Worm (Caenorhabditis elegans) whole organism, L4 larva: ENCODE measurements around the gene Y47D7A.12.

Source experiments
- egl-27 ChIP-seq: sonication (generic microtip); optimal IDR thresholded peaks from 3 replicates; lab custom pipeline; 2017; ENCODE audit warnings: missing biosample characterization, missing genetic modification reagents, missing genetic modification characterization
- nhr-102 ChIP-seq: sonication (generic microtip); optimal IDR thresholded peaks from 2 replicates; lab custom pipeline; 2016; ENCODE audit warnings: mild to moderate bottlenecking, missing genetic modification characterization, moderate library complexity, missing compliant biosample characterization
- nhr-6 ChIP-seq: fragments of 150-350 bp; optimal IDR thresholded peaks from 2 replicates; lab custom pipeline; 2014; ENCODE audit warnings: missing biosample characterization, missing genetic modification characterization
- nhr-77 ChIP-seq: fragments of 150-350 bp; optimal IDR thresholded peaks from 2 replicates; lab custom pipeline; 2014; ENCODE audit warnings: missing biosample characterization, missing genetic modification characterization
- pha-4 ChIP-seq, 2 experiments: fragments of 150-350 bp in 1 of 2; fragments of 200-800 bp in 1 of 2; sonication (Bioruptor generic) in 1 of 2; IDR thresholded peaks in 1 of 2; optimal IDR thresholded peaks in 1 of 2; 2 replicates each; pipeline versions ENCODE4 v1.3.6 to Lab custom; 2014 to 2022; ENCODE audit warnings: missing genetic modification characterization in 2 of 2, missing genetic modification reagents in 2 of 2, missing biosample characterization in 1 of 2, missing compliant biosample characterization in 1 of 2
- snpc-4 ChIP-seq: fragments of 150-350 bp; optimal IDR thresholded peaks from 2 replicates; lab custom pipeline; 2014; ENCODE audit warnings: missing biosample characterization, missing genetic modification characterization
- tra-1 ChIP-seq: fragments of 200-800 bp; sonication (Bioruptor generic); IDR thresholded peaks from 2 replicates; pipeline ENCODE4 v1.3.6; 2022; ENCODE audit warnings: missing genetic modification reagents, missing genetic modification characterization, missing compliant biosample characterization

ce11 chrV:4418116-4418515 lies 11.4 kb downstream of the Y47D7A.12 start, which contains the start of gene Y47D7A.6:
- TF ChIP-seq nhr-102 (tag; lab: Kevin White, UChicago) (no peak), tra-1 (GFP tag; lab: Robert Waterston, UW) (no peak), egl-27 (tag; lab: Kevin White, UChicago) (no peak), nhr-6 (tag; lab: Kevin White, UChicago) (no peak), nhr-77 (tag; lab: Kevin White, UChicago) (no peak), pha-4 (GFP tag; IDR thresholded peaks at IDR 0.05; lab: Robert Waterston, UW) (no peak), pha-4 (tag; optimal IDR thresholded peaks at IDR 0.05; lab: Kevin White, UChicago) (no peak), snpc-4 (tag; lab: Kevin White, UChicago) (no peak)
